1 fruit fly cellular context compared by ENCODE assay signal in genomic region chrX:8410349-8411240, dm6.
TF ChIP-seq lines count a peak whose summit lies in the region.

No protein-coding gene starts in this region.

TF ChIP-seq in whole organism, embryonic, 481 proteins besides CTCF, POLR2A, EP300 and RAD21 (continued from another document):
- TF ChIP-seq Ptx1 (GFP tag; IDR thresholded peaks at IDR 0.05; lab: Robert Waterston, UW) (no peak), Lpt (GFP tag; optimal IDR thresholded peaks at IDR 0.05; lab: Kevin White, UChicago) (no peak), ken (GFP tag; IDR thresholded peaks at IDR 0.05; lab: Robert Waterston, UW) (peak; percentile 28; the same call in 1 of the 3 replicates), CG2120 (GFP tag; optimal IDR thresholded peaks at IDR 0.05; lab: Kevin White, UChicago) (no peak), gsb (GFP tag; IDR thresholded peaks at IDR 0.05; lab: Robert Waterston, UW) (no peak), pnt (GFP tag; optimal IDR thresholded peaks at IDR 0.05; lab: Kevin White, UChicago) (no peak), sug (tag; optimal IDR thresholded peaks at IDR 0.05; lab: Kevin White, UChicago) (no peak), wdn (GFP tag; IDR thresholded peaks at IDR 0.05; lab: Robert Waterston, UW) (peak; percentile 7; the same call in 1 of the 2 replicates), CG4360 (GFP tag; IDR thresholded peaks at IDR 0.05; lab: Robert Waterston, UW) (peak; percentile 29; the same call in 1 of the 2 replicates), Atf6 (GFP tag; IDR thresholded peaks at IDR 0.05; lab: Robert Waterston, UW) (peak; percentile 73), pb (GFP tag; optimal IDR thresholded peaks at IDR 0.05; lab: Kevin White, UChicago) (no peak), slp2 (GFP tag; optimal IDR thresholded peaks at IDR 0.05; lab: Kevin White, UChicago) (no peak), CG2712 (tag; optimal IDR thresholded peaks at IDR 0.05; lab: Kevin White, UChicago) (no peak), CG10209 (GFP tag; optimal IDR thresholded peaks at IDR 0.05; lab: Kevin White, UChicago) (no peak), rib (GFP tag; IDR thresholded peaks at IDR 0.05; lab: Robert Waterston, UW) (peak; percentile 48; the same call in 1 of the 2 replicates), HLH4C (GFP tag; IDR thresholded peaks at IDR 0.05; lab: Robert Waterston, UW; ENCODE audit: partially characterized antibody) (no peak), Dp (GFP tag; optimal IDR thresholded peaks at IDR 0.05; lab: Kevin White, UChicago) (no peak), D19B (GFP tag; optimal IDR thresholded peaks at IDR 0.05; lab: Kevin White, UChicago) (no peak), bcd (GFP tag; optimal IDR thresholded peaks at IDR 0.05; lab: Kevin White, UChicago) (no peak), dmrt11E (tag; optimal IDR thresholded peaks at IDR 0.05; lab: Kevin White, UChicago) (no peak), tx (GFP tag; optimal IDR thresholded peaks at IDR 0.05; lab: Kevin White, UChicago) (no peak), dimm (GFP tag; IDR thresholded peaks at IDR 0.05; lab: Robert Waterston, UW) (no peak), kay (GFP tag; optimal IDR thresholded peaks at IDR 0.05; lab: Kevin White, UChicago) (no peak), Aef1 (GFP tag; IDR thresholded peaks at IDR 0.05; lab: Robert Waterston, UW) (no peak), CG6272 (GFP tag; IDR thresholded peaks at IDR 0.05; lab: Robert Waterston, UW) (no peak), sens (GFP tag; lab: Kevin White, UChicago) (peak; percentile 76), MTF-1 (GFP tag; optimal IDR thresholded peaks at IDR 0.05; lab: Kevin White, UChicago; ENCODE audit: borderline replicate concordance) (no peak), gro (GFP tag; optimal IDR thresholded peaks at IDR 0.05; lab: Kevin White, UChicago) (no peak), dmrt99B (tag; optimal IDR thresholded peaks at IDR 0.05; lab: Kevin White, UChicago) (no peak), ATbp (GFP tag; optimal IDR thresholded peaks at IDR 0.05; lab: Kevin White, UChicago) (no peak), ab (GFP tag; optimal IDR thresholded peaks at IDR 0.05; lab: Kevin White, UChicago) (no peak), CG18011 (GFP tag; optimal IDR thresholded peaks at IDR 0.05; lab: Kevin White, UChicago) (no peak), CG17568 (GFP tag; optimal IDR thresholded peaks at IDR 0.05; lab: Kevin White, UChicago) (peak; percentile 6), vfl (GFP tag; optimal IDR thresholded peaks at IDR 0.05; lab: Kevin White, UChicago) (no peak), CG6813 (GFP tag; optimal IDR thresholded peaks at IDR 0.05; lab: Kevin White, UChicago) (peak; percentile 33), hb (GFP tag; IDR thresholded peaks at IDR 0.05; lab: Robert Waterston, UW; ENCODE audit: partially characterized antibody) (no peak), Camta (GFP tag; optimal IDR thresholded peaks at IDR 0.05; lab: Kevin White, UChicago) (no peak), Mad (GFP tag; optimal IDR thresholded peaks at IDR 0.05; lab: Kevin White, UChicago) (no peak), Dfd (GFP tag; optimal IDR thresholded peaks at IDR 0.05; lab: Kevin White, UChicago) (no peak), CG10267 (tag; optimal IDR thresholded peaks at IDR 0.05; lab: Kevin White, UChicago) (no peak), ase (GFP tag; IDR thresholded peaks at IDR 0.05; lab: Robert Waterston, UW) (no peak), CG12299 (tag; optimal IDR thresholded peaks at IDR 0.05; lab: Kevin White, UChicago) (no peak), CG12942 (GFP tag; optimal IDR thresholded peaks at IDR 0.05; lab: Kevin White, UChicago) (no peak), Blimp-1 (GFP tag; optimal IDR thresholded peaks at IDR 0.05; lab: Kevin White, UChicago) (peak; percentile 14), mld (GFP tag; IDR thresholded peaks at IDR 0.05; lab: Robert Waterston, UW; ENCODE audit: partially characterized antibody) (no peak), dati (GFP tag; IDR thresholded peaks at IDR 0.05; lab: Robert Waterston, UW) (no peak), CG9215 (GFP tag; IDR thresholded peaks at IDR 0.05; lab: Robert Waterston, UW) (no peak), danr (GFP tag; IDR thresholded peaks at IDR 0.05; lab: Robert Waterston, UW) (no peak), CG6683 (GFP tag; optimal IDR thresholded peaks at IDR 0.05; lab: Kevin White, UChicago) (no peak), Mes4 (GFP tag; optimal IDR thresholded peaks at IDR 0.05; lab: Kevin White, UChicago) (no peak), tll (GFP tag; optimal IDR thresholded peaks at IDR 0.05; lab: Kevin White, UChicago) (no peak), CoRest (tag; optimal IDR thresholded peaks at IDR 0.05; lab: Kevin White, UChicago) (no peak), zf30C (GFP tag; optimal IDR thresholded peaks at IDR 0.05; lab: Kevin White, UChicago) (no peak), grn (GFP tag; optimal IDR thresholded peaks at IDR 0.05; lab: Kevin White, UChicago) (no peak), CG2678 (tag; optimal IDR thresholded peaks at IDR 0.05; lab: Kevin White, UChicago) (no peak), Spps (tag; optimal IDR thresholded peaks at IDR 0.05; lab: Kevin White, UChicago) (no peak), CG7987 (GFP tag; optimal IDR thresholded peaks at IDR 0.05; lab: Kevin White, UChicago) (no peak), C15 (GFP tag; IDR thresholded peaks at IDR 0.05; lab: Robert Waterston, UW) (peak; percentile 8; the same call in 1 of the 3 replicates), MESR4 (GFP tag; optimal IDR thresholded peaks at IDR 0.05; lab: Kevin White, UChicago) (no peak), Hmr (GFP tag; optimal IDR thresholded peaks at IDR 0.05; lab: Kevin White, UChicago) (peak; percentile 19), unc-4 (GFP tag; IDR thresholded peaks at IDR 0.05; lab: Robert Waterston, UW; ENCODE audit: partially characterized antibody) (no peak), CG17802 (tag; optimal IDR thresholded peaks at IDR 0.05; lab: Kevin White, UChicago) (no peak), CkIIα-i1 (GFP tag; IDR thresholded peaks at IDR 0.05; lab: Robert Waterston, UW) (no peak), Hr51 (GFP tag; optimal IDR thresholded peaks at IDR 0.05; lab: Kevin White, UChicago) (no peak), chm (GFP tag; IDR thresholded peaks at IDR 0.05; lab: Robert Waterston, UW) (peak; percentile 92), CG10366 (GFP tag; IDR thresholded peaks at IDR 0.05; lab: Robert Waterston, UW) (no peak), CG12219 (GFP tag; optimal IDR thresholded peaks at IDR 0.05; lab: Kevin White, UChicago) (no peak), ewg (GFP tag; optimal IDR thresholded peaks at IDR 0.05; lab: Kevin White, UChicago) (peak; percentile 22), TFAM (GFP tag; optimal IDR thresholded peaks at IDR 0.05; lab: Kevin White, UChicago) (no peak), nom (GFP tag; optimal IDR thresholded peaks at IDR 0.05; lab: Kevin White, UChicago) (peak; percentile 10), salm (tag; optimal IDR thresholded peaks at IDR 0.05; lab: Kevin White, UChicago) (no peak), insv (GFP tag; optimal IDR thresholded peaks at IDR 0.05; lab: Kevin White, UChicago) (no peak), CG7928 (GFP tag; optimal IDR thresholded peaks at IDR 0.05; lab: Kevin White, UChicago) (no peak), NK7.1 (GFP tag; optimal IDR thresholded peaks at IDR 0.05; lab: Kevin White, UChicago) (no peak), CG10431 (GFP tag; optimal IDR thresholded peaks at IDR 0.05; lab: Kevin White, UChicago) (no peak), CG13424 (tag; optimal IDR thresholded peaks at IDR 0.05; lab: Kevin White, UChicago) (no peak), bowl (GFP tag; IDR thresholded peaks at IDR 0.05; lab: Robert Waterston, UW) (peak; percentile 80; the same call in 1 of the 2 replicates), CG8359 (GFP tag; optimal IDR thresholded peaks at IDR 0.05; lab: Kevin White, UChicago; ENCODE audit: borderline replicate concordance) (no peak), gsb-n (tag; optimal IDR thresholded peaks at IDR 0.05; lab: Kevin White, UChicago) (no peak), Dad (GFP tag; optimal IDR thresholded peaks at IDR 0.05; lab: Kevin White, UChicago) (no peak), Med (GFP tag; lab: Kevin White, UChicago) (peak; percentile 47), Ets65A (GFP tag; lab: Kevin White, UChicago) (no peak), CG14441 (GFP tag; IDR thresholded peaks at IDR 0.05; lab: Robert Waterston, UW) (no peak), CG4282 (GFP tag; optimal IDR thresholded peaks at IDR 0.05; lab: Kevin White, UChicago) (no peak), Doc3 (GFP tag; IDR thresholded peaks at IDR 0.05; lab: Robert Waterston, UW; ENCODE audit: partially characterized antibody) (no peak), cato (GFP tag; optimal IDR thresholded peaks at IDR 0.05; lab: Kevin White, UChicago; ENCODE audit: borderline replicate concordance) (no peak), gcm (GFP tag; optimal IDR thresholded peaks at IDR 0.05; lab: Kevin White, UChicago) (no peak), CG11695 (GFP tag; IDR thresholded peaks at IDR 0.05; lab: Robert Waterston, UW) (0 out of 3 replicates have a peak, but pooled peaks have one; percentile 6), CG15696 (tag; optimal IDR thresholded peaks at IDR 0.05; lab: Kevin White, UChicago) (no peak), Rfx (GFP tag; IDR thresholded peaks at IDR 0.05; lab: Robert Waterston, UW) (peak; percentile 56), Fer2 (tag; optimal IDR thresholded peaks at IDR 0.05; lab: Kevin White, UChicago) (no peak), CG17912 (GFP tag; optimal IDR thresholded peaks at IDR 0.05; lab: Kevin White, UChicago) (no peak), sr (GFP tag; IDR thresholded peaks at IDR 0.05; lab: Robert Waterston, UW) (peak; percentile 10; the same call in 1 of the 3 replicates)
